Worm (Caenorhabditis elegans): ENCODE results near the gene eef-1B.1.

ce11 chrIII:7972061-7972460, 1.1 kb downstream of the eef-1B.1 start, which contains the start of gene F54H12.5:
- TF ChIP-seq nfya-2 (GFP tag; IDR thresholded peaks at IDR 0.05): no peak
- TF ChIP-seq attf-3 (GFP tag; conservative IDR thresholded peaks at IDR 0.05): no peak
- TF ChIP-seq snpc-4 (GFP tag; optimal IDR thresholded peaks at IDR 0.05): no peak
- no peak for TF ChIP-seq snpc-4 (tag; optimal IDR thresholded peaks at IDR 0.05)
- TF ChIP-seq ceh-58 (GFP tag; IDR thresholded peaks at IDR 0.05): no peak
- no peak for TF ChIP-seq aptf-2 (GFP tag; conservative IDR thresholded peaks at IDR 0.05)
- no peak for TF ChIP-seq F57A8.1 (GFP tag; optimal IDR thresholded peaks at IDR 0.05)
- TF ChIP-seq akir-1 (GFP tag; optimal IDR thresholded peaks at IDR 0.05): no peak
- no peak for TF ChIP-seq ztf-18 (tag; optimal IDR thresholded peaks at IDR 0.05)
- no peak for TF ChIP-seq ama-1 (optimal IDR thresholded peaks at IDR 0.05)
- peak in 1 of 2 experiments; percentile 15 for TF ChIP-seq ama-1 (GFP tag; optimal IDR thresholded peaks at IDR 0.05)
- no peak for TF ChIP-seq dox-1 (GFP tag; IDR thresholded peaks at IDR 0.05)
- no peak for TF ChIP-seq ccch-3 (GFP tag; optimal IDR thresholded peaks at IDR 0.05)
- no peak for TF ChIP-seq ets-4 (GFP tag; optimal IDR thresholded peaks at IDR 0.05)
- no peak for TF ChIP-seq unc-62 (GFP tag; optimal IDR thresholded peaks at IDR 0.05)
